Fruit fly (Drosophila melanogaster): ENCODE measurements around the gene CG12523.

Gene CG12523

DNA sequence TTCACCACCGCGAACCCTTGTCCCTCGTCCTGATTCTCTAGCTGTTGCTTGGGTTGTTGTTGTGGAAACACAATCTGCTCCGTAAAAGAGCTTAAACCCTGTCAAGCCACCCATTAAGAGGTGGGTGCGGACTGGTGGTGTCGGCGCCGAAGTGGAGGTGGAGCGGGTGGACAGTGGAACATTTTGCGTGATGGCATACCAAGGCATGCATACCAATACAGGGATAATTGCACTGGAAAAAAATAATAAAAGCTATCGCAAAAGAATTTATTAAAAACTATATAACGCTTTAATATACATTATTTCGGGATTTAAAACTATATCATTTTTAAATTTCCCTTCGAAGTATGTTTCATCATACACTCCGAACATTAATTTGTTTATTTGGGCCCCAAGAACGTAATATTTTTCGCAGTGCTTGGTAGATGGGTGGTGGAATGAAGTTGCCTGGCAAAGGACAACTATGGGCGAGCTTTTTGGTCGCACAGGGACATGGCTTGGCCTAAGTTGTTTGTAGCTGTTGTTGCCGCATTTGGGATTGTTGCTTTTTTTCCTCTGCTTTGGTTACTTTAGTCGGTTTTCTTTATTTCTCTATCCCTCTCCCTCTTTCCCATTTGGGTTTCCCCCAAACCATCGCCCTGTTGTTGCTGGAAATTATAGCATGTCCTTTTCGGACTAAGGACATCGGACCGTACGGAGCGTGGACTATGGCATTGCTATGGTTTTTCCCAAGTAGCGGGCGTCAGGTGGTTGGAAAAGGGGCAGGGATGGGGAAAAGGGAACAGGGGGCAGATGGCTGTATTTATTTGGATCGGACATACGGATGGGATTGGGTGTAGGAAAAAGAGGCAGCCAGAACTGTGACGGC is 21.6 kb downstream of the CG12523 start (continued):
- peak; percentile 88 for TF ChIP-seq Hand (GFP tag; optimal IDR thresholded peaks at IDR 0.05)
- peak; percentile 65 for TF ChIP-seq CG17361 (GFP tag; IDR thresholded peaks at IDR 0.05)
- TF ChIP-seq bcd (GFP tag; optimal IDR thresholded peaks at IDR 0.05) = peak; percentile 79
- peak; percentile 75 for TF ChIP-seq stc (GFP tag; IDR thresholded peaks at IDR 0.05)
- TF ChIP-seq ci (GFP tag; IDR thresholded peaks at IDR 0.05) = peak; percentile 78
- TF ChIP-seq dmrt99B (tag; optimal IDR thresholded peaks at IDR 0.05) = peak; percentile 92
- TF ChIP-seq Bteb2 (GFP tag; optimal IDR thresholded peaks at IDR 0.05) = peak; percentile 48
- peak; percentile 69 for TF ChIP-seq CG11247 (GFP tag; IDR thresholded peaks at IDR 0.05)
- TF ChIP-seq nmo (GFP tag; optimal IDR thresholded peaks at IDR 0.05) = peak; percentile 91
- TF ChIP-seq ara (GFP tag; IDR thresholded peaks at IDR 0.05) = peak; percentile 62; the same call in 1 of the 2 replicates
- peak; percentile 87 for TF ChIP-seq row (GFP tag; IDR thresholded peaks at IDR 0.05)
- peak; percentile 78 for TF ChIP-seq CG13296 (GFP tag; optimal IDR thresholded peaks at IDR 0.05)
- peak; percentile 33; the same call in 1 of the 2 replicates for TF ChIP-seq CG4730 (GFP tag; IDR thresholded peaks at IDR 0.05)
- no peak for TF ChIP-seq Ets97D (GFP tag; optimal IDR thresholded peaks at IDR 0.05)
- peak; percentile 32 for TF ChIP-seq tup (GFP tag; optimal IDR thresholded peaks at IDR 0.05)
- TF ChIP-seq CG1529 (GFP tag; optimal IDR thresholded peaks at IDR 0.05) = peak; percentile 34
- TF ChIP-seq vfl (GFP tag; optimal IDR thresholded peaks at IDR 0.05) = peak; percentile 49
- peak; percentile 71 for TF ChIP-seq sug (tag; optimal IDR thresholded peaks at IDR 0.05)
- TF ChIP-seq shn (GFP tag; optimal IDR thresholded peaks at IDR 0.05) = no peak
- TF ChIP-seq otp (GFP tag; IDR thresholded peaks at IDR 0.05) = peak; percentile 31; the same call in 1 of the 3 replicates
- no peak for TF ChIP-seq CG7271 (tag; optimal IDR thresholded peaks at IDR 0.05)
- TF ChIP-seq unpg (GFP tag; optimal IDR thresholded peaks at IDR 0.05) = peak; percentile 78
- TF ChIP-seq Max (GFP tag; optimal IDR thresholded peaks at IDR 0.05) = peak; percentile 39
- peak; percentile 40 for TF ChIP-seq NK7.1 (GFP tag; optimal IDR thresholded peaks at IDR 0.05)
- TF ChIP-seq sd (tag; optimal IDR thresholded peaks at IDR 0.05) = peak; percentile 89
- peak; percentile 35 for TF ChIP-seq zen (tag; optimal IDR thresholded peaks at IDR 0.05)
- TF ChIP-seq CG6175 (GFP tag; IDR thresholded peaks at IDR 0.05) = no peak
- TF ChIP-seq nerfin-2 (GFP tag; IDR thresholded peaks at IDR 0.05; ENCODE audit: partially characterized antibody) = no peak
- peak; percentile 15; the same call in 1 of the 2 replicates for TF ChIP-seq chm (GFP tag; IDR thresholded peaks at IDR 0.05)
- TF ChIP-seq CG11696 (GFP tag; IDR thresholded peaks at IDR 0.05) = peak; percentile 48; the same call in 1 of the 2 replicates
- peak; percentile 79 for TF ChIP-seq CG31441 (GFP tag; IDR thresholded peaks at IDR 0.05)
- TF ChIP-seq CG12942 (GFP tag; optimal IDR thresholded peaks at IDR 0.05) = peak; percentile 15
- no peak for TF ChIP-seq CG8765 (GFP tag; IDR thresholded peaks at IDR 0.05)
- TF ChIP-seq CG15601 (tag; optimal IDR thresholded peaks at IDR 0.05) = peak; percentile 70
- TF ChIP-seq btn (GFP tag; optimal IDR thresholded peaks at IDR 0.05) = no peak
- no peak for TF ChIP-seq CG2129 (GFP tag; IDR thresholded peaks at IDR 0.05; ENCODE audit: partially characterized antibody)
- no peak for TF ChIP-seq D (optimal IDR thresholded peaks at IDR 0.05)
- peak; percentile 73 for TF ChIP-seq D (GFP tag; optimal IDR thresholded peaks at IDR 0.05)
- no peak for TF ChIP-seq corto (GFP tag; optimal IDR thresholded peaks at IDR 0.05)
- TF ChIP-seq CG10431 (GFP tag; optimal IDR thresholded peaks at IDR 0.05) = no peak
- TF ChIP-seq CG1792 (GFP tag; optimal IDR thresholded peaks at IDR 0.05) = peak; percentile 26
- no peak for TF ChIP-seq her (GFP tag; optimal IDR thresholded peaks at IDR 0.05)
- TF ChIP-seq HLH4C (GFP tag; IDR thresholded peaks at IDR 0.05; ENCODE audit: partially characterized antibody) = no peak
- peak; percentile 54 for TF ChIP-seq slou (GFP tag; optimal IDR thresholded peaks at IDR 0.05)
- peak; percentile 61 for TF ChIP-seq CG15011 (GFP tag; optimal IDR thresholded peaks at IDR 0.05)
- no peak for TF ChIP-seq sc (optimal IDR thresholded peaks at IDR 0.05)
- TF ChIP-seq sc (GFP tag; optimal IDR thresholded peaks at IDR 0.05) = peak; percentile 8
- no peak for TF ChIP-seq CG34224 (GFP tag; IDR thresholded peaks at IDR 0.05; ENCODE audit: partially characterized antibody)
- no peak for TF ChIP-seq CG8290 (GFP tag; optimal IDR thresholded peaks at IDR 0.05)
- TF ChIP-seq CG8290 (tag; optimal IDR thresholded peaks at IDR 0.05) = peak in 1 of 2 experiments; percentile 20
